Worm (Caenorhabditis elegans) whole organism, early embryonic: ENCODE results near the gene ebax-1.
A peak's percentile ranks its signal among the peaks of the same experiment; 100 is the strongest.

Source experiments
- B0310.2 ChIP-seq: sonication (generic microtip); optimal IDR thresholded peaks from 2 replicates; lab custom pipeline; 2016; ENCODE audit warnings: mild to moderate bottlenecking, missing genetic modification characterization, missing compliant biosample characterization
- F13C5.2 ChIP-seq: sonication (generic microtip); optimal IDR thresholded peaks from 2 replicates; lab custom pipeline; 2017; ENCODE audit warnings: mild to moderate bottlenecking, missing genetic modification characterization, inconsistent platforms, missing compliant biosample characterization
- aly-1 ChIP-seq: sonication (generic microtip); optimal IDR thresholded peaks from 2 replicates; lab custom pipeline; 2016; ENCODE audit warnings: missing genetic modification characterization, missing compliant biosample characterization
- ama-1 ChIP-seq: fragments of 150-350 bp; optimal IDR thresholded peaks from 2 replicates; lab custom pipeline; 2014
- ceh-36 ChIP-seq: sonication (generic microtip); optimal IDR thresholded peaks from 2 replicates; lab custom pipeline; 2016; ENCODE audit warnings: missing genetic modification characterization, inconsistent platforms, missing compliant biosample characterization
- ets-7 ChIP-seq: sonication (generic microtip); optimal IDR thresholded peaks from 2 replicates; lab custom pipeline; 2016; ENCODE audit warnings: missing genotype, missing genetic modification characterization, missing compliant biosample characterization
- flt-1 ChIP-seq: fragments of 200-800 bp; sonication (Bioruptor generic); IDR thresholded peaks from 2 replicates; pipeline ENCODE4 v1.3.6; 2022; ENCODE audit warnings: missing genetic modification characterization, missing compliant biosample characterization
- hmbx-1 ChIP-seq: sonication (generic microtip); optimal IDR thresholded peaks from 2 replicates; lab custom pipeline; 2016; ENCODE audit warnings: mild to moderate bottlenecking, missing genetic modification characterization, missing compliant biosample characterization
- hmg-4 ChIP-seq: fragments of 200-800 bp; sonication (Bioruptor generic); optimal IDR thresholded peaks from 2 replicates; lab custom pipeline; 2018; ENCODE audit warnings: mild to moderate bottlenecking, missing genetic modification characterization, missing compliant biosample characterization
- hnd-1 ChIP-seq: sonication (generic microtip); optimal IDR thresholded peaks from 2 replicates; lab custom pipeline; 2016; ENCODE audit warnings: missing genetic modification characterization, missing compliant biosample characterization
- pes-1 ChIP-seq: fragments of 200-800 bp; sonication (Bioruptor generic); IDR thresholded peaks from 2 replicates; pipeline ENCODE4 v1.3.6; 2022; ENCODE audit warnings: missing genetic modification reagents, missing genetic modification characterization, missing compliant biosample characterization
- scrt-1 ChIP-seq: fragments of 200-800 bp; sonication (Bioruptor generic); IDR thresholded peaks from 2 replicates; pipeline ENCODE4 v1.3.6; 2022; ENCODE audit warnings: missing genetic modification characterization, missing compliant biosample characterization
- sea-1 ChIP-seq: fragments of 200-800 bp; sonication (Bioruptor generic); conservative IDR thresholded peaks from 2 replicates; pipeline ENCODE4 v1.3.6; 2022; ENCODE audit warnings: missing genetic modification characterization, missing compliant biosample characterization
- tbx-11 ChIP-seq: fragments of 200-800 bp; sonication (Bioruptor generic); IDR thresholded peaks from 2 replicates; pipeline ENCODE4 v1.3.6; 2022; ENCODE audit warnings: missing genetic modification characterization, missing compliant biosample characterization

DNA sequence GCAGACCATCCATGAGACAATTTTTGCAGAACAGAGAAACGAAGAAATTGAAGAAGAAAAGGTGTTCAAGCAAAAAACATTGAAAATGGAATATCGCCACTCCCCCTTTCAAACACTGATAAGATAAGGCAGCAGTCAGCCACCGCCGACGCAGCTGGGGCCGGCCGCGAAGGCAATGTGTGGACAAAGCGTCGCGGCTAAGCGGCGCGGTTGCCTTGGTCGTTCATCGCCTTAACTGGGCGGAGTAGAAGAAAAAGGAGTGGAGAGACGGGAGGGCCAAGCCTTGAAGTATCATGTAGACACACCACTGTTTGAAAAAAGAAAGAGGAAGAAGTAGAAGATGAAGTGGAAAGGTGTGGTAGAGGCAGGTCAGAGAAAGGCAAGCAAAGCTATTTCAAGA is 44.2 kb downstream of the ebax-1 start:
- TF ChIP-seq ama-1 (lab: Kevin White, UChicago), result no peak
- TF ChIP-seq pes-1 (GFP tag; lab: Robert Waterston, UW), result no peak
- TF ChIP-seq hmg-4 (GFP tag; lab: Kevin White, UChicago), result peak; percentile 17
- TF ChIP-seq hmbx-1, result no peak
- no peak for TF ChIP-seq sea-1 (GFP tag; lab: Robert Waterston, UW)
- TF ChIP-seq F13C5.2 (tag; lab: Kevin White, UChicago), result no peak
- TF ChIP-seq B0310.2 (tag; lab: Kevin White, UChicago), result no peak
- no peak for TF ChIP-seq flt-1 (GFP tag; lab: Robert Waterston, UW)
- TF ChIP-seq scrt-1 (GFP tag; lab: Robert Waterston, UW), result no peak
- TF ChIP-seq hnd-1 (tag; lab: Kevin White, UChicago), result no peak
- TF ChIP-seq aly-1 (tag; lab: Kevin White, UChicago), result no peak
- no peak for TF ChIP-seq ets-7 (tag; lab: Kevin White, UChicago)
- no peak for TF ChIP-seq tbx-11 (GFP tag; lab: Robert Waterston, UW)
- no peak for TF ChIP-seq ceh-36 (tag; lab: Kevin White, UChicago)
